Fruit fly (Drosophila melanogaster) whole organism, embryonic: ENCODE measurements around the gene Kaz1-ORFB.

ENCODE experiments used
- CG10543 ChIP-seq: fragments of 200-800 bp; sonication (Bioruptor generic); optimal IDR thresholded peaks from 3 replicates; lab custom pipeline; 2017; ENCODE audit warnings: missing biosample characterization, mild to moderate bottlenecking, missing genetic modification characterization, moderate library complexity
- CG11696 ChIP-seq: fragments of 200-800 bp; sonication (Bioruptor generic); IDR thresholded peaks from 2 replicates; pipeline ENCODE4 v1.3.6; 2022; ENCODE audit warnings: missing biosample characterization, missing genetic modification characterization
- CG11723 ChIP-seq: fragments of 200-800 bp; sonication (Bioruptor generic); optimal IDR thresholded peaks from 2 replicates; lab custom pipeline; 2017; ENCODE audit warnings: missing biosample characterization, mild to moderate bottlenecking, missing genetic modification characterization
- CG12236 ChIP-seq: fragments of 200-800 bp; sonication (Bioruptor generic); optimal IDR thresholded peaks from 2 replicates; lab custom pipeline; 2016; ENCODE audit warnings: missing biosample characterization, missing genetic modification characterization
- CG12942 ChIP-seq: fragments of 200-800 bp; sonication (Bioruptor generic); optimal IDR thresholded peaks from 3 replicates; lab custom pipeline; 2016; ENCODE audit warnings: missing biosample characterization, missing genetic modification characterization
- CG16815 ChIP-seq: fragments of 200-800 bp; sonication (Bioruptor generic); optimal IDR thresholded peaks from 3 replicates; lab custom pipeline; 2017; ENCODE audit warnings: missing biosample characterization, mild to moderate bottlenecking, missing genetic modification characterization
- CG31365 ChIP-seq: fragments of 200-800 bp; sonication (Bioruptor generic); optimal IDR thresholded peaks from 2 replicates; lab custom pipeline; 2018; ENCODE audit warnings: missing biosample characterization, mild to moderate bottlenecking, missing genetic modification characterization
- CG31441 ChIP-seq: fragments of 200-800 bp; sonication (Bioruptor generic); IDR thresholded peaks from 2 replicates; pipeline ENCODE4 v1.3.6; 2022; ENCODE audit warnings: missing biosample characterization, missing genetic modification characterization
- CG32772 ChIP-seq: fragments of 200-800 bp; sonication (Bioruptor generic); IDR thresholded peaks from 2 replicates; pipeline ENCODE4 v1.3.6; 2022; ENCODE audit warnings: missing biosample characterization, missing genetic modification characterization
- CG34224 ChIP-seq: fragments of 200-800 bp; sonication (Bioruptor generic); IDR thresholded peaks from 3 replicates; pipeline ENCODE4 v1.3.6; 2022; ENCODE audit warnings: missing biosample characterization, missing genetic modification characterization; ENCODE audit not compliant: partially characterized antibody
- CG34376 ChIP-seq: fragments of 200-800 bp; sonication (Bioruptor generic); optimal IDR thresholded peaks from 2 replicates; lab custom pipeline; 2018; ENCODE audit warnings: missing biosample characterization, mild to moderate bottlenecking, missing genetic modification characterization
- CG3847 ChIP-seq: fragments of 200-800 bp; sonication (Bioruptor generic); IDR thresholded peaks from 2 replicates; pipeline ENCODE4 v1.3.6; 2022; ENCODE audit warnings: missing biosample characterization, missing genetic modification characterization
- CG4282 ChIP-seq: fragments of 200-800 bp; sonication (Bioruptor generic); optimal IDR thresholded peaks from 2 replicates; lab custom pipeline; 2016; ENCODE audit warnings: missing biosample characterization, missing genetic modification characterization
- CG4617 ChIP-seq: fragments of 200-800 bp; sonication (Bioruptor generic); optimal IDR thresholded peaks from 3 replicates; lab custom pipeline; 2016; ENCODE audit warnings: missing biosample characterization, missing genetic modification characterization, borderline replicate concordance
- CG4707 ChIP-seq: fragments of 200-800 bp; sonication (Bioruptor generic); optimal IDR thresholded peaks from 2 replicates; lab custom pipeline; 2018; ENCODE audit warnings: missing biosample characterization, mild to moderate bottlenecking, missing genetic modification characterization, moderate library complexity
- CG8478 ChIP-seq: fragments of >200 bp; optimal IDR thresholded peaks from 2 replicates; lab custom pipeline; 2018
- CHES-1-like ChIP-seq: fragments of 200-800 bp; sonication (Bioruptor generic); optimal IDR thresholded peaks from 2 replicates; lab custom pipeline; 2016; ENCODE audit warnings: missing biosample characterization, missing genetic modification characterization
- CkIIα-i1 ChIP-seq: fragments of 200-800 bp; sonication (Bioruptor generic); IDR thresholded peaks from 2 replicates; pipeline ENCODE4 v1.3.6; 2022; ENCODE audit warnings: missing biosample characterization, missing genetic modification characterization
- Fer1 ChIP-seq: fragments of 200-800 bp; sonication (Bioruptor generic); optimal IDR thresholded peaks from 2 replicates; lab custom pipeline; 2017; ENCODE audit warnings: missing biosample characterization, mild to moderate bottlenecking, missing genetic modification characterization
- HmgD ChIP-seq: fragments of 200-800 bp; sonication (Bioruptor generic); optimal IDR thresholded peaks from 3 replicates; lab custom pipeline; 2016; ENCODE audit warnings: missing biosample characterization, missing genetic modification characterization
- Hsf ChIP-seq: fragments of 200-800 bp; sonication (Bioruptor generic); optimal IDR thresholded peaks from 3 replicates; lab custom pipeline; 2016; ENCODE audit warnings: missing biosample characterization, missing genetic modification characterization
- Myb ChIP-seq: fragments of 200-800 bp; sonication (Bioruptor generic); optimal IDR thresholded peaks from 2 replicates; lab custom pipeline; 2016; ENCODE audit warnings: missing biosample characterization, missing genetic modification characterization
- Nf-YB ChIP-seq: fragments of 200-800 bp; sonication (Bioruptor generic); optimal IDR thresholded peaks from 3 replicates; lab custom pipeline; 2019; ENCODE audit warnings: missing biosample characterization, mild to moderate bottlenecking, missing genetic modification characterization, moderate library complexity
- Opbp ChIP-seq: fragments of 200-800 bp; sonication (Bioruptor generic); IDR thresholded peaks from 3 replicates; pipeline ENCODE4 v1.3.6; 2022; ENCODE audit warnings: missing biosample characterization, missing genetic modification characterization; ENCODE audit not compliant: partially characterized antibody
- Pdp1 ChIP-seq, 2 experiments: fragments of 200-800 bp; sonication (Bioruptor generic); optimal IDR thresholded peaks; 3 replicates each; lab custom pipeline; 2016; ENCODE audit warnings: missing biosample characterization in 2 of 2, missing genetic modification characterization in 2 of 2, mild to moderate bottlenecking in 1 of 2, moderate library complexity in 1 of 2
- Sry-δ ChIP-seq: fragments of 200-800 bp; sonication (Bioruptor generic); optimal IDR thresholded peaks from 2 replicates; lab custom pipeline; 2016; ENCODE audit warnings: missing biosample characterization, missing genetic modification characterization
- Usf ChIP-seq: fragments of 200-800 bp; sonication (Bioruptor generic); optimal IDR thresholded peaks from 2 replicates; lab custom pipeline; 2017; ENCODE audit warnings: missing genotype, missing biosample characterization, missing genetic modification characterization
- Vsx1 ChIP-seq: fragments of 200-800 bp; sonication (Bioruptor generic); optimal IDR thresholded peaks from 2 replicates; lab custom pipeline; 2017; ENCODE audit warnings: missing biosample characterization, mild to moderate bottlenecking, missing genetic modification characterization, missing genetic modification reagents
- ash1 ChIP-seq: fragments of 200-800 bp; sonication (Bioruptor generic); optimal IDR thresholded peaks from 2 replicates; lab custom pipeline; 2018; ENCODE audit warnings: missing biosample characterization, mild to moderate bottlenecking, missing genetic modification characterization
- ato ChIP-seq: fragments of 200-800 bp; sonication (Bioruptor generic); IDR thresholded peaks from 2 replicates; pipeline ENCODE4 v1.3.6; 2022; ENCODE audit warnings: missing biosample characterization, missing genetic modification characterization; ENCODE audit not compliant: partially characterized antibody
- br ChIP-seq: fragments of >200 bp; optimal IDR thresholded peaks from 2 replicates; lab custom pipeline; 2017
- cad ChIP-seq: fragments of >200 bp; optimal IDR thresholded peaks from 2 replicates; lab custom pipeline; 2017; ENCODE audit warnings: missing biosample characterization, missing genetic modification characterization
- cg ChIP-seq: fragments of 200-800 bp; sonication (Bioruptor generic); optimal IDR thresholded peaks from 3 replicates; lab custom pipeline; 2019; ENCODE audit warnings: missing biosample characterization, mild to moderate bottlenecking, missing genetic modification characterization, moderate library complexity
- ci ChIP-seq: fragments of 200-800 bp; sonication (Bioruptor generic); IDR thresholded peaks from 3 replicates; pipeline ENCODE4 v1.3.6; 2022; ENCODE audit warnings: missing biosample characterization, missing genetic modification characterization
- danr ChIP-seq: fragments of 200-800 bp; sonication (Bioruptor generic); IDR thresholded peaks from 2 replicates; pipeline ENCODE4 v1.3.6; 2022; ENCODE audit warnings: missing biosample characterization, missing genetic modification characterization
- dati ChIP-seq: fragments of 200-800 bp; sonication (Bioruptor generic); IDR thresholded peaks from 2 replicates; pipeline ENCODE4 v1.3.6; 2022; ENCODE audit warnings: missing biosample characterization, missing genetic modification characterization
- dm ChIP-seq: fragments of 200-800 bp; sonication (Bioruptor generic); optimal IDR thresholded peaks from 3 replicates; lab custom pipeline; 2016; ENCODE audit warnings: missing biosample characterization, missing genetic modification characterization
- dmrt11E ChIP-seq: fragments of 200-800 bp; sonication (Bioruptor generic); optimal IDR thresholded peaks from 3 replicates; lab custom pipeline; 2018; ENCODE audit warnings: missing biosample characterization, mild to moderate bottlenecking, missing genetic modification characterization, moderate library complexity
- fd3F ChIP-seq: fragments of 200-800 bp; sonication (Bioruptor generic); optimal IDR thresholded peaks from 2 replicates; lab custom pipeline; 2018; ENCODE audit warnings: missing biosample characterization, mild to moderate bottlenecking, missing genetic modification characterization, moderate library complexity
- gsb-n ChIP-seq: fragments of 200-800 bp; sonication (Bioruptor generic); optimal IDR thresholded peaks from 3 replicates; lab custom pipeline; 2018; ENCODE audit warnings: missing biosample characterization, mild to moderate bottlenecking, missing genetic modification characterization
- maf-S ChIP-seq: fragments of 200-800 bp; sonication (Bioruptor generic); optimal IDR thresholded peaks from 2 replicates; lab custom pipeline; 2016; ENCODE audit warnings: missing biosample characterization, missing genetic modification characterization
- mirr ChIP-seq: fragments of 200-800 bp; sonication (Bioruptor generic); optimal IDR thresholded peaks from 3 replicates; lab custom pipeline; 2018; ENCODE audit warnings: missing biosample characterization, mild to moderate bottlenecking, missing genetic modification characterization
- pb ChIP-seq: fragments of 200-800 bp; sonication (Bioruptor generic); optimal IDR thresholded peaks from 3 replicates; lab custom pipeline; 2016; ENCODE audit warnings: missing biosample characterization, missing genetic modification characterization
- phol ChIP-seq: fragments of 200-800 bp; sonication (Bioruptor generic); optimal IDR thresholded peaks from 3 replicates; lab custom pipeline; 2018; ENCODE audit warnings: missing biosample characterization, mild to moderate bottlenecking, missing genetic modification characterization, moderate library complexity
- pum ChIP-seq: fragments of 200-800 bp; sonication (Bioruptor generic); optimal IDR thresholded peaks from 2 replicates; lab custom pipeline; 2016; ENCODE audit warnings: missing biosample characterization, missing genetic modification characterization
- pzg ChIP-seq: fragments of 200-800 bp; sonication (Bioruptor generic); optimal IDR thresholded peaks from 3 replicates; lab custom pipeline; 2018; ENCODE audit warnings: missing biosample characterization, mild to moderate bottlenecking, missing genetic modification characterization, moderate library complexity
- ranshi ChIP-seq: fragments of 200-800 bp; sonication (Bioruptor generic); IDR thresholded peaks from 2 replicates; pipeline ENCODE4 v1.3.6; 2022; ENCODE audit warnings: missing biosample characterization, missing genetic modification characterization
- repo ChIP-seq: fragments of 200-800 bp; sonication (Bioruptor generic); optimal IDR thresholded peaks from 2 replicates; lab custom pipeline; 2016; ENCODE audit warnings: missing biosample characterization, missing genetic modification characterization
- sna ChIP-seq: fragments of 200-800 bp; sonication (Bioruptor generic); IDR thresholded peaks from 2 replicates; pipeline ENCODE4 v1.3.6; 2022; ENCODE audit warnings: missing biosample characterization, missing genetic modification characterization; ENCODE audit not compliant: partially characterized antibody
- ttk ChIP-seq: fragments of 200-800 bp; sonication (Bioruptor generic); IDR thresholded peaks from 2 replicates; pipeline ENCODE4 v2.1.2; 2022; ENCODE audit warnings: missing biosample characterization, missing genetic modification characterization
- wor ChIP-seq: fragments of 200-800 bp; sonication (Bioruptor generic); IDR thresholded peaks from 2 replicates; pipeline ENCODE4 v1.3.6; 2022; ENCODE audit warnings: missing biosample characterization, missing genetic modification characterization

Gene Kaz1-ORFB

dm6 chr3L:203536-204135 is 12.8 kb upstream of the Kaz1-ORFB start, which contains the start of gene NitFhit (continued):
- TF ChIP-seq Opbp (GFP tag; lab: Robert Waterston, UW), result no peak
- peak; percentile 65 for TF ChIP-seq pzg (GFP tag; lab: Kevin White, UChicago)
- no peak for TF ChIP-seq ranshi (GFP tag; lab: Robert Waterston, UW)
- TF ChIP-seq fd3F, result no peak
- no peak for TF ChIP-seq repo (GFP tag; lab: Kevin White, UChicago)
- TF ChIP-seq HmgD (GFP tag; lab: Kevin White, UChicago), result no peak
- TF ChIP-seq CG11696 (GFP tag; lab: Robert Waterston, UW), result no peak
- TF ChIP-seq CHES-1-like (GFP tag; lab: Kevin White, UChicago), result peak; percentile 5
- TF ChIP-seq Nf-YB (GFP tag; lab: Kevin White, UChicago), result no peak
- no peak for TF ChIP-seq maf-S (GFP tag; lab: Kevin White, UChicago)
- no peak for TF ChIP-seq wor (GFP tag; lab: Robert Waterston, UW)
- TF ChIP-seq pb (GFP tag; lab: Kevin White, UChicago), result no peak
- no peak for TF ChIP-seq CG11723 (GFP tag; lab: Kevin White, UChicago)
- no peak for TF ChIP-seq Vsx1 (GFP tag; lab: Kevin White, UChicago)
- TF ChIP-seq CG8478 (lab: Kevin White, UChicago), result no peak
- no peak for TF ChIP-seq dm (GFP tag; lab: Kevin White, UChicago)
- no peak for TF ChIP-seq phol (tag; lab: Kevin White, UChicago)
- TF ChIP-seq ash1 (GFP tag; lab: Kevin White, UChicago), result no peak
- TF ChIP-seq Sry-δ (GFP tag; lab: Kevin White, UChicago), result no peak
- TF ChIP-seq cad (GFP tag; lab: Kevin White, UChicago), result no peak
- no peak for TF ChIP-seq CG3847 (GFP tag; lab: Robert Waterston, UW)
- no peak for TF ChIP-seq gsb-n (tag; lab: Kevin White, UChicago)
- TF ChIP-seq ci (GFP tag; lab: Robert Waterston, UW), result peak; percentile 45; the same call in 1 of the 3 replicates
- no peak for TF ChIP-seq ttk (GFP tag; lab: Robert Waterston, UW)
- TF ChIP-seq CG34224, result no peak
- peak; percentile 95 for TF ChIP-seq Myb
- peak; percentile 34 for TF ChIP-seq CG4617 (GFP tag; lab: Kevin White, UChicago)
- TF ChIP-seq sna (GFP tag; lab: Robert Waterston, UW), result no peak
- TF ChIP-seq CG12942, result no peak
- TF ChIP-seq CG12236 (GFP tag; lab: Kevin White, UChicago), result no peak
- no peak for TF ChIP-seq CG31441 (GFP tag; lab: Robert Waterston, UW)
- TF ChIP-seq CG10543 (GFP tag; lab: Kevin White, UChicago), result peak; percentile 8
- no peak for TF ChIP-seq br (lab: Kevin White, UChicago)
- TF ChIP-seq dati (GFP tag; lab: Robert Waterston, UW), result no peak
- TF ChIP-seq CG31365 (tag; lab: Kevin White, UChicago), result no peak
- TF ChIP-seq CG16815 (GFP tag; lab: Kevin White, UChicago), result no peak
- TF ChIP-seq mirr, result peak; percentile 10
- no peak for TF ChIP-seq CG4282 (GFP tag; lab: Kevin White, UChicago)
- no peak for TF ChIP-seq CG32772 (GFP tag; lab: Robert Waterston, UW)
- TF ChIP-seq Hsf, result no peak
- no peak for TF ChIP-seq cg (GFP tag; lab: Kevin White, UChicago)
- no peak for TF ChIP-seq dmrt11E (tag; lab: Kevin White, UChicago)
- no peak for TF ChIP-seq Usf (GFP tag; lab: Kevin White, UChicago)
- TF ChIP-seq Fer1 (GFP tag; lab: Kevin White, UChicago), result peak; percentile 10
- TF ChIP-seq CkIIα-i1 (GFP tag; lab: Robert Waterston, UW), result no peak
- peak; percentile 39 for TF ChIP-seq CG34376 (GFP tag; lab: Kevin White, UChicago)
- no peak for TF ChIP-seq CG4707 (GFP tag; lab: Kevin White, UChicago)
- no peak for TF ChIP-seq ato (GFP tag; lab: Robert Waterston, UW)
- no peak for TF ChIP-seq danr
- peak in 1 of 2 experiments; percentile 89 for TF ChIP-seq Pdp1 (GFP tag; optimal IDR thresholded peaks at IDR 0.05; lab: Kevin White, UChicago)
- no peak for TF ChIP-seq pum (GFP tag; lab: Kevin White, UChicago)
